Fruit fly (Drosophila melanogaster) Kc167 (cell line): Measurements from ENCODE around the gene CG7706.

ENCODE experiments used
- Sin3A ChIP-seq: fragments of >200 bp; optimal IDR thresholded peaks from 2 replicates; lab custom pipeline; 2018; ENCODE audit warnings: missing external identifiers
- h ChIP-seq: fragments of >200 bp; optimal IDR thresholded peaks from 3 replicates; lab custom pipeline; 2018; ENCODE audit warnings: missing external identifiers

DNA sequence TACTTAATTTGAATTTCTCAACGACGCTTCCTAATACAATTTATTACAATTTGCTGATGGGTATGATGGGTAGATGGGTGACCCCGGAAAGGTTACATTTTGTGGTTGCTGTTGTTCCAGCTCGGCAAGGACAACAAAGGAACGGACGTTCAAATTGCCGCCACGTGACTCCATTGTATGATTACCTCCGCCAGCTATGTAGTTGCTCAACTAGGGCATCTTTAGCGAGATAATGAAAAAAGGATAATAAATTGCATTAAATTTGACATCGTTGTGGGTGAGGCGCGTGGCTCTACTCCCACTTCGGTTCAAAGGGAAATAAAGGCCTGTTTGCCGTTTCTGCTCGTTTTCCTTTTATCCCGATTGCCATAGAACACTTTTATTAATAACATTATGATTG is 43.8 kb downstream of the CG7706 start:
- TF ChIP-seq Sin3A = no peak
- TF ChIP-seq h (lab: Kevin White, UChicago) = no peak
